Fruit fly (Drosophila melanogaster) whole organism, embryonic: ENCODE measurements around the gene sicily.
A peak's percentile ranks its signal among the peaks of the same experiment; 100 is the strongest.

Experiments
- ATbp ChIP-seq: fragments of 200-800 bp; sonication (Bioruptor generic); optimal IDR thresholded peaks from 2 replicates; lab custom pipeline; 2017; ENCODE audit warnings: missing biosample characterization, mild to moderate bottlenecking, missing genetic modification characterization, missing genetic modification reagents
- CG11247 ChIP-seq: fragments of 200-800 bp; sonication (Bioruptor generic); IDR thresholded peaks from 2 replicates; pipeline ENCODE4 v1.3.6; 2022; ENCODE audit warnings: missing biosample characterization, missing genetic modification characterization
- CG1233 ChIP-seq: fragments of 200-800 bp; sonication (Bioruptor generic); optimal IDR thresholded peaks from 4 replicates; lab custom pipeline; 2018; ENCODE audit warnings: missing biosample characterization, mild to moderate bottlenecking, missing genetic modification characterization
- CG16813 ChIP-seq: fragments of 200-800 bp; sonication (Bioruptor generic); IDR thresholded peaks from 3 replicates; pipeline ENCODE4 v1.3.6; 2022; ENCODE audit warnings: missing biosample characterization, missing genetic modification characterization; ENCODE audit not compliant: partially characterized antibody
- CG17186 ChIP-seq: fragments of 200-800 bp; sonication (Bioruptor generic); optimal IDR thresholded peaks from 3 replicates; lab custom pipeline; 2017; ENCODE audit warnings: missing biosample characterization, missing genetic modification reagents, missing genetic modification characterization
- CG18619 ChIP-seq: fragments of 200-800 bp; sonication (Bioruptor generic); optimal IDR thresholded peaks from 3 replicates; lab custom pipeline; 2017; ENCODE audit warnings: missing biosample characterization, mild to moderate bottlenecking, missing genetic modification characterization
- CG2678 ChIP-seq: fragments of 200-800 bp; sonication (Bioruptor generic); optimal IDR thresholded peaks from 3 replicates; lab custom pipeline; 2019; ENCODE audit warnings: missing biosample characterization, mild to moderate bottlenecking, missing genetic modification characterization, moderate library complexity
- CG43689 ChIP-seq: fragments of 200-800 bp; sonication (Bioruptor generic); IDR thresholded peaks from 2 replicates; pipeline ENCODE4 v1.3.6; 2022; ENCODE audit warnings: missing biosample characterization, missing genetic modification characterization
- CG4424 ChIP-seq: fragments of 200-800 bp; sonication (Bioruptor generic); optimal IDR thresholded peaks from 3 replicates; lab custom pipeline; 2016; ENCODE audit warnings: missing biosample characterization, missing genetic modification characterization
- CG4854 ChIP-seq: fragments of 200-800 bp; sonication (Bioruptor generic); optimal IDR thresholded peaks from 2 replicates; lab custom pipeline; 2016; ENCODE audit warnings: missing biosample characterization, missing genetic modification characterization, inconsistent platforms
- CG5245 ChIP-seq: fragments of 200-800 bp; sonication (Bioruptor generic); optimal IDR thresholded peaks from 3 replicates; lab custom pipeline; 2016; ENCODE audit warnings: missing biosample characterization, missing genetic modification characterization
- CG6272 ChIP-seq: fragments of 200-800 bp; sonication (Bioruptor generic); IDR thresholded peaks from 2 replicates; pipeline ENCODE4 v1.3.6; 2022; ENCODE audit warnings: missing biosample characterization, missing genetic modification characterization
- CG6813 ChIP-seq: fragments of 200-800 bp; sonication (Bioruptor generic); optimal IDR thresholded peaks from 2 replicates; lab custom pipeline; 2017; ENCODE audit warnings: missing biosample characterization, missing genetic modification characterization, mild to moderate bottlenecking, moderate library complexity, missing genetic modification reagents
- CG7271 ChIP-seq: fragments of 200-800 bp; sonication (Bioruptor generic); optimal IDR thresholded peaks from 2 replicates; lab custom pipeline; 2018; ENCODE audit warnings: missing biosample characterization, mild to moderate bottlenecking, missing genetic modification characterization, moderate library complexity
- CG7556 ChIP-seq: fragments of 200-800 bp; sonication (Bioruptor generic); optimal IDR thresholded peaks from 2 replicates; lab custom pipeline; 2017; ENCODE audit warnings: missing biosample characterization, mild to moderate bottlenecking, missing genetic modification characterization
- CG7963 ChIP-seq: fragments of 200-800 bp; sonication (Bioruptor generic); IDR thresholded peaks from 3 replicates; pipeline ENCODE4 v1.3.6; 2022; ENCODE audit warnings: missing biosample characterization, missing genetic modification characterization; ENCODE audit not compliant: partially characterized antibody
- CG8290 ChIP-seq, 3 experiments: fragments of 200-800 bp; sonication (Bioruptor generic); optimal IDR thresholded peaks; 2 replicates each; lab custom pipeline; 2016 to 2019; ENCODE audit warnings: missing biosample characterization in 3 of 3, missing genetic modification characterization in 3 of 3, mild to moderate bottlenecking in 2 of 3, moderate library complexity in 1 of 3
- CG9437 ChIP-seq: fragments of 200-800 bp; sonication (Bioruptor generic); optimal IDR thresholded peaks from 2 replicates; lab custom pipeline; 2018; ENCODE audit warnings: missing biosample characterization, mild to moderate bottlenecking, missing genetic modification characterization
- CG9609 ChIP-seq: fragments of 200-800 bp; sonication (Bioruptor generic); optimal IDR thresholded peaks from 3 replicates; lab custom pipeline; 2016; ENCODE audit warnings: missing biosample characterization, missing genetic modification characterization
- CG9817 ChIP-seq: fragments of 200-800 bp; sonication (Bioruptor generic); optimal IDR thresholded peaks from 2 replicates; lab custom pipeline; 2018; ENCODE audit warnings: missing biosample characterization, mild to moderate bottlenecking, missing genetic modification characterization, moderate library complexity
- D19A ChIP-seq: fragments of 200-800 bp; optimal IDR thresholded peaks from 3 replicates; lab custom pipeline; 2019; ENCODE audit warnings: missing biosample characterization, mild to moderate bottlenecking, missing genetic modification characterization, moderate library complexity
- Doc3 ChIP-seq: fragments of 200-800 bp; sonication (Bioruptor generic); IDR thresholded peaks from 3 replicates; pipeline ENCODE4 v1.3.6; 2022; ENCODE audit warnings: missing biosample characterization, missing genetic modification characterization; ENCODE audit not compliant: partially characterized antibody
- HLH3B ChIP-seq: fragments of 200-800 bp; sonication (Bioruptor generic); IDR thresholded peaks from 2 replicates; pipeline ENCODE4 v1.3.6; 2022; ENCODE audit warnings: missing biosample characterization, missing genetic modification characterization
- Hmr ChIP-seq: fragments of 200-800 bp; sonication (Bioruptor generic); optimal IDR thresholded peaks from 3 replicates; lab custom pipeline; 2017; ENCODE audit warnings: mild to moderate bottlenecking, missing biosample characterization, missing genetic modification reagents, missing genetic modification characterization
- Jarid2 ChIP-seq: fragments of 200-800 bp; sonication (Bioruptor generic); optimal IDR thresholded peaks from 3 replicates; lab custom pipeline; 2017; ENCODE audit warnings: mild to moderate bottlenecking, missing biosample characterization, missing genetic modification reagents, missing genetic modification characterization
- Meics ChIP-seq: fragments of 200-800 bp; sonication (Bioruptor generic); optimal IDR thresholded peaks from 2 replicates; lab custom pipeline; 2017; ENCODE audit warnings: missing biosample characterization, mild to moderate bottlenecking, missing genetic modification characterization
- Optix ChIP-seq: fragments of 200-800 bp; sonication (Bioruptor generic); IDR thresholded peaks from 3 replicates; pipeline ENCODE4 v1.3.6; 2022; ENCODE audit warnings: missing biosample characterization, missing genetic modification characterization
- Ptx1 ChIP-seq: fragments of 200-800 bp; sonication (Bioruptor generic); IDR thresholded peaks from 2 replicates; pipeline ENCODE4 v1.3.6; 2022; ENCODE audit warnings: missing biosample characterization, missing genetic modification characterization
- Trl ChIP-seq, 3 experiments: fragments of >200 bp in 2 of 3; fragments of 200-800 bp in 1 of 3; sonication (Bioruptor generic) in 1 of 3; optimal IDR thresholded peaks; 2 replicates in 1 of 3; 3 replicates in 2 of 3; lab custom pipeline; 2016 to 2017; ENCODE audit warnings: missing biosample characterization in 1 of 3, missing genetic modification characterization in 1 of 3
- YL-1 ChIP-seq: fragments of 200-800 bp; sonication (Bioruptor generic); optimal IDR thresholded peaks from 3 replicates; lab custom pipeline; 2017; ENCODE audit warnings: missing biosample characterization, mild to moderate bottlenecking, missing genetic modification characterization
- caup ChIP-seq: fragments of 200-800 bp; sonication (Bioruptor generic); optimal IDR thresholded peaks from 3 replicates; lab custom pipeline; 2017; ENCODE audit warnings: missing biosample characterization, mild to moderate bottlenecking, missing genetic modification characterization, moderate library complexity; ENCODE audit not compliant: severe bottlenecking
- crp ChIP-seq, 2 experiments: fragments of 200-800 bp; sonication (Bioruptor generic); optimal IDR thresholded peaks; 2 replicates in 1 of 2; 3 replicates in 1 of 2; lab custom pipeline; 2017; ENCODE audit warnings: missing biosample characterization in 2 of 2, missing genetic modification characterization in 2 of 2, mild to moderate bottlenecking in 1 of 2, moderate library complexity in 1 of 2
- dm ChIP-seq: fragments of 200-800 bp; sonication (Bioruptor generic); optimal IDR thresholded peaks from 3 replicates; lab custom pipeline; 2016; ENCODE audit warnings: missing biosample characterization, missing genetic modification characterization
- fd64A ChIP-seq: fragments of 200-800 bp; sonication (Bioruptor generic); optimal IDR thresholded peaks from 3 replicates; lab custom pipeline; 2018; ENCODE audit warnings: missing biosample characterization, mild to moderate bottlenecking, missing genetic modification characterization
- fu2 ChIP-seq: fragments of 200-800 bp; sonication (Bioruptor generic); optimal IDR thresholded peaks from 2 replicates; lab custom pipeline; 2016; ENCODE audit warnings: missing biosample characterization, missing genetic modification characterization
- h ChIP-seq: fragments of >200 bp; optimal IDR thresholded peaks from 2 replicates; lab custom pipeline; 2017
- hth ChIP-seq: fragments of >200 bp; optimal IDR thresholded peaks from 2 replicates; lab custom pipeline; 2017; ENCODE audit warnings: inconsistent platforms
- jumu ChIP-seq: fragments of 200-800 bp; sonication (Bioruptor generic); optimal IDR thresholded peaks from 3 replicates; lab custom pipeline; 2016; ENCODE audit warnings: missing biosample characterization, missing genetic modification characterization
- kah ChIP-seq: fragments of 200-800 bp; sonication (Bioruptor generic); optimal IDR thresholded peaks from 2 replicates; lab custom pipeline; 2018; ENCODE audit warnings: missing biosample characterization, mild to moderate bottlenecking, missing genetic modification characterization
- knrl ChIP-seq: fragments of 200-800 bp; sonication (Bioruptor generic); IDR thresholded peaks from 3 replicates; pipeline ENCODE4 v1.3.6; 2022; ENCODE audit warnings: missing biosample characterization, missing genetic modification characterization; ENCODE audit not compliant: partially characterized antibody
- nerfin-1 ChIP-seq: fragments of 200-800 bp; sonication (Bioruptor generic); optimal IDR thresholded peaks from 3 replicates; lab custom pipeline; 2019; ENCODE audit warnings: missing biosample characterization, mild to moderate bottlenecking, missing genetic modification characterization, moderate library complexity
- onecut ChIP-seq: fragments of 200-800 bp; sonication (Bioruptor generic); IDR thresholded peaks from 2 replicates; pipeline ENCODE4 v1.3.6; 2022; ENCODE audit warnings: missing biosample characterization, missing genetic modification characterization
- sens-2 ChIP-seq: fragments of 200-800 bp; sonication (Bioruptor generic); IDR thresholded peaks from 2 replicates; pipeline ENCODE4 v1.3.6; 2022; ENCODE audit warnings: missing biosample characterization, missing genetic modification characterization
- slp2 ChIP-seq: fragments of 200-800 bp; sonication (Bioruptor generic); optimal IDR thresholded peaks from 2 replicates; lab custom pipeline; 2016; ENCODE audit warnings: missing biosample characterization, missing genetic modification characterization
- sr ChIP-seq: fragments of 200-800 bp; sonication (Bioruptor generic); IDR thresholded peaks from 3 replicates; pipeline ENCODE4 v1.3.6; 2022; ENCODE audit warnings: missing biosample characterization, missing genetic modification characterization
- z ChIP-seq: fragments of 200-800 bp; sonication (Bioruptor generic); IDR thresholded peaks from 3 replicates; pipeline ENCODE4 v1.3.6; 2022; ENCODE audit warnings: missing biosample characterization, missing genetic modification characterization
- zen2 ChIP-seq: fragments of 200-800 bp; sonication (Bioruptor generic); IDR thresholded peaks from 3 replicates; pipeline ENCODE4 v1.3.6; 2022; ENCODE audit warnings: missing biosample characterization, missing genetic modification characterization; ENCODE audit not compliant: partially characterized antibody

sicily gene

DNA sequence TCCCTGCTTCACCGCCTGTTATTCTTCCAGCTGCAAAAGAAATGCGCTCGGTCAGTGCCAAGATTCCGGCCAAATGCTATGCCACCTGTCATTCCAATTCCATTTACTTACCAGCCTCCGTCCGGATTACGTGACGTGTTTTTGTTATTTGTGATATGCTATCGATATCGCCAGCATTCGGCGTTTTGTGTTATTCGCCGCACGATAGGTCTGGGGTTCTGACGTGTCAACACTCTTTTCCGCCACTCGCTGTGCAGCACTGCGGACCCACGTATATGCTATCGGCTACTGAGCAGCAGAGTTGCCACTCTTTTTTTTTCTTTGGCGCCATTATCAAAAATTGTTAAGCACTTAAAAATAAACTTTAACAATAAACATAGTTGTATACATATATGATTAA lies 39.2 kb upstream of the sicily start, which contains the start of gene p24-1 (continued):
- TF ChIP-seq Trl (optimal IDR thresholded peaks at IDR 0.05; lab: Kevin White, UChicago): no peak
- peak; percentile 53 for TF ChIP-seq Trl (GFP tag; optimal IDR thresholded peaks at IDR 0.05; lab: Kevin White, UChicago)
- peak; percentile 64 for TF ChIP-seq CG9609

DNA sequence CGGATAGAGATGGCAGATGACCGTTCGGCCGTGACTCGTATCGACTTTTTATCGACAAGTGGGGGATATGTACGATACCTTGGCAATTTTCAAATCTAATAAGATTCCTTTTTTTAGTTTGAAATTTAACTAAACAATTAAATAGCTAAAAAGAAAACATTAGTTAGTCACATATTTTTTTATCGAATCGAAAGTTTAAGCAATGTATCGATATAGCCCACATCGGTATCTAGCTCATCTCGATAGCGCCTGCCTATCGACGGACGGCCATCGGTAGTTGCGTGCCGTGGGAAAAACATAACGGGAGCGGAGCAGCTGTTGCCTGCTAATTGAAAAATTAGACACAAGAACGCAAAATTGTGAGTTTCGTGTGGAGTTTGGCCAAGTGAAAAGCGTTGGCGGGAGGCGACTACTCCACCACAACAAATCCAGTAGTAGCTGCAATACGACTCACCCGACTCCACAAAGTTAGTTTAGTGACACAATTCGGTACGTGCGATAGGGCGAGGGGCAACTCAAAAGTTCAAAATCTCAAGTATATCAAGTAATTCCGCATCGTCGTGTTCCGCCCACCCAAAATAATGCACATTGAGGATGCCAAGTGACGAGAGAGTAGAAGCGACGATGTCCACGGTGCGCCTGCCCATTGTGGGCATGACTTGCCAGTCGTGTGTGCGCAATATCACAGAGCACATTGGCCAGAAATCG lies 36.6 kb upstream of the sicily start, which contains the start of the genes CG10347 and ATP7:
Gene CG10347, minus strand, starts transcription at position 174 of the 708 bp plus-strand sequence.
Gene ATP7, plus strand, starts transcription at position 265 of the 708 bp plus-strand sequence.
- TF ChIP-seq h (lab: Kevin White, UChicago) (no peak), CG8290 (GFP tag; optimal IDR thresholded peaks at IDR 0.05; lab: Kevin White, UChicago) (no peak), CG8290 (tag; optimal IDR thresholded peaks at IDR 0.05; lab: Kevin White, UChicago) (peak in 1 of 2 experiments; percentile 35), CG11247 (GFP tag; lab: Robert Waterston, UW) (no peak), fd64A (GFP tag; lab: Kevin White, UChicago) (no peak), fu2 (GFP tag; lab: Kevin White, UChicago) (peak; percentile 12), jumu (peak; percentile 44), CG5245 (no peak), dm (GFP tag; lab: Kevin White, UChicago) (no peak), sens-2 (no peak), CG4424 (GFP tag; lab: Kevin White, UChicago) (peak; percentile 16), Ptx1 (GFP tag; lab: Robert Waterston, UW) (no peak), Optix (no peak), CG16813 (GFP tag; lab: Robert Waterston, UW) (peak; percentile 90), D19A (no peak), CG1233 (GFP tag; lab: Kevin White, UChicago) (no peak), YL-1 (GFP tag; lab: Kevin White, UChicago) (peak; percentile 46), CG6272 (0 out of 2 replicates have a peak, but pooled peaks have one; percentile 23), CG9817 (tag; lab: Kevin White, UChicago) (no peak), Meics (GFP tag; lab: Kevin White, UChicago) (no peak), Hmr (GFP tag; lab: Kevin White, UChicago) (peak; percentile 60), Jarid2 (GFP tag; lab: Kevin White, UChicago) (peak; percentile 80), CG18619 (GFP tag; lab: Kevin White, UChicago) (no peak), crp (GFP tag; optimal IDR thresholded peaks at IDR 0.05; lab: Kevin White, UChicago) (peak in 1 of 2 experiments; percentile 72), CG7963 (GFP tag; lab: Robert Waterston, UW) (peak; percentile 75), CG7556 (GFP tag; lab: Kevin White, UChicago) (no peak), CG17186 (GFP tag; lab: Kevin White, UChicago) (peak; percentile 15), CG7271 (no peak), CG4854 (GFP tag; lab: Kevin White, UChicago) (no peak), sr (GFP tag; lab: Robert Waterston, UW) (no peak), CG6813 (GFP tag; lab: Kevin White, UChicago) (no peak), zen2 (GFP tag; lab: Robert Waterston, UW) (peak; percentile 78), CG2678 (tag; lab: Kevin White, UChicago) (peak; percentile 43), onecut (GFP tag; lab: Robert Waterston, UW) (no peak), z (GFP tag; lab: Robert Waterston, UW) (no peak), kah (GFP tag; lab: Kevin White, UChicago) (no peak), HLH3B (GFP tag; lab: Robert Waterston, UW) (no peak), ATbp (GFP tag; lab: Kevin White, UChicago) (no peak), caup (GFP tag; lab: Kevin White, UChicago) (no peak), slp2 (GFP tag; lab: Kevin White, UChicago) (no peak), CG9437 (GFP tag; lab: Kevin White, UChicago) (peak; percentile 13), CG43689 (GFP tag; lab: Robert Waterston, UW) (no peak), knrl (GFP tag; lab: Robert Waterston, UW) (peak; percentile 93), Doc3 (peak; percentile 91), hth (lab: Kevin White, UChicago) (no peak), nerfin-1 (tag; lab: Kevin White, UChicago) (peak; percentile 11)
